Worm (Caenorhabditis elegans) whole organism, early embryonic: ENCODE data around the gene sdz-12.

Experiments
- B0310.2 ChIP-seq: sonication (generic microtip); optimal IDR thresholded peaks from 2 replicates; lab custom pipeline; 2016; ENCODE audit warnings: mild to moderate bottlenecking, missing genetic modification characterization, missing compliant biosample characterization
- aly-1 ChIP-seq: sonication (generic microtip); optimal IDR thresholded peaks from 2 replicates; lab custom pipeline; 2016; ENCODE audit warnings: missing genetic modification characterization, missing compliant biosample characterization
- ama-1 ChIP-seq: fragments of 150-350 bp; optimal IDR thresholded peaks from 2 replicates; lab custom pipeline; 2014
- ets-7 ChIP-seq: sonication (generic microtip); optimal IDR thresholded peaks from 2 replicates; lab custom pipeline; 2016; ENCODE audit warnings: missing genotype, missing genetic modification characterization, missing compliant biosample characterization
- flt-1 ChIP-seq: fragments of 200-800 bp; sonication (Bioruptor generic); IDR thresholded peaks from 2 replicates; pipeline ENCODE4 v1.3.6; 2022; ENCODE audit warnings: missing genetic modification characterization, missing compliant biosample characterization
- hmg-4 ChIP-seq: fragments of 200-800 bp; sonication (Bioruptor generic); optimal IDR thresholded peaks from 2 replicates; lab custom pipeline; 2018; ENCODE audit warnings: mild to moderate bottlenecking, missing genetic modification characterization, missing compliant biosample characterization
- sea-1 ChIP-seq: fragments of 200-800 bp; sonication (Bioruptor generic); conservative IDR thresholded peaks from 2 replicates; pipeline ENCODE4 v1.3.6; 2022; ENCODE audit warnings: missing genetic modification characterization, missing compliant biosample characterization
- tbx-37 ChIP-seq: fragments of 200-800 bp; sonication (Bioruptor generic); conservative IDR thresholded peaks from 2 replicates; pipeline ENCODE4 v1.3.6; 2022; ENCODE audit warnings: missing genetic modification reagents, missing genetic modification characterization, missing compliant biosample characterization

DNA sequence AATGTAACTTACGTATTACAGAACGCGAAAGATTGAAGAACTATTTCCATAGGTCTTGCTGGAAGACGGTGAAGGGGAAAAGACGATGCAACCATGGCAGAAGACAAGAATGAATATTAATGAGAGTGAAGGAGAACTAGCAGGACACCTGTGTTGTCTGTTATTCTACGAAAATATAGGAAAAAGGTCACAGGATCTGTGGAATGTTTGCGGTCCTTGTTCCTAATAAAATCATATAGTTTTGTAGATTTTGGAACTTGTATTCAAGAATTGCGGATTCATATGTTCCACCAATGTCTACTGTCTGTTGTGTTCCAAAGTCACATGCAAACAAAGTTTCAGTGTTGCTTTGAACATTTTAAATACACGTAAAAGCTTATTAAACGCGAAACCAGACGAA lies 20.6 kb upstream of the sdz-12 start, which contains the start of gene sdz-11:
- TF ChIP-seq ama-1 (lab: Kevin White, UChicago) = no peak
- TF ChIP-seq aly-1 (tag; lab: Kevin White, UChicago) = no peak
- TF ChIP-seq B0310.2 (tag; lab: Kevin White, UChicago) = no peak
- no peak for TF ChIP-seq hmg-4 (GFP tag; lab: Kevin White, UChicago)
- TF ChIP-seq flt-1 (GFP tag; lab: Robert Waterston, UW) = no peak
- no peak for TF ChIP-seq tbx-37 (GFP tag; lab: Robert Waterston, UW)
- no peak for TF ChIP-seq sea-1 (GFP tag; lab: Robert Waterston, UW)
- TF ChIP-seq ets-7 (tag; lab: Kevin White, UChicago) = no peak
